Fruit fly (Drosophila melanogaster): ENCODE results near the gene Socs36E.

Gene Socs36E

dm6 chr2L:18152172-18152639 is at the start of gene Socs36E:
Gene Socs36E, minus strand, starts transcription at chr2L:18152417.
- no peak for TF ChIP-seq noc (tag; optimal IDR thresholded peaks at IDR 0.05)

dm6 chr2L:18186695-18187094 is 34.5 kb upstream of the Socs36E start:
- no peak for TF ChIP-seq noc (tag; optimal IDR thresholded peaks at IDR 0.05)

- peak; percentile 62 for TF ChIP-seq noc (tag; optimal IDR thresholded peaks at IDR 0.05)
Observed at dm6 chr2L:18184648-18185243, 32.5 kb upstream of the Socs36E start, which contains the start of gene Ptp36E. Gene Ptp36E, minus strand, starts transcription at chr2L:18185007.

- TF ChIP-seq noc (tag; optimal IDR thresholded peaks at IDR 0.05), result no peak
Observed at dm6 chr2L:18159172-18159571, 7.0 kb upstream of the Socs36E start, which contains the start of gene JMJD4. Gene JMJD4, minus strand, starts transcription at chr2L:18159272.

dm6 chr2L:18158622-18159043 is 6.4 kb upstream of the Socs36E start:
- no peak for TF ChIP-seq noc (tag; optimal IDR thresholded peaks at IDR 0.05)

- TF ChIP-seq noc (tag; optimal IDR thresholded peaks at IDR 0.05), result no peak
Observed at dm6 chr2L:18155877-18156276, 3.7 kb upstream of the Socs36E start, which contains the start of gene CG5783. Gene CG5783, plus strand, starts transcription at chr2L:18156043.

- no peak for TF ChIP-seq noc (tag; optimal IDR thresholded peaks at IDR 0.05)
Observed at dm6 chr2L:18154551-18154950, 2.3 kb upstream of the Socs36E start, which contains the start of gene CG15155. Gene CG15155, plus strand, starts transcription at chr2L:18154851.

- peak; percentile 52 for TF ChIP-seq noc (tag; optimal IDR thresholded peaks at IDR 0.05)
Observed at dm6 chr2L:18153068-18153467, 851 bp upstream of the Socs36E start, which contains the start of gene CG17681. Gene CG17681, plus strand, starts transcription at chr2L:18153123.

- TF ChIP-seq noc (tag; optimal IDR thresholded peaks at IDR 0.05), result no peak
Observed at dm6 chr2L:18151826-18152138, 435 bp downstream of the Socs36E start.

dm6 chr2L:18151134-18151825 is 937 bp downstream of the Socs36E start:
- no peak for TF ChIP-seq noc (tag; optimal IDR thresholded peaks at IDR 0.05)

dm6 chr2L:18150393-18151133 is 1.7 kb downstream of the Socs36E start:
- no peak for TF ChIP-seq noc (tag; optimal IDR thresholded peaks at IDR 0.05)

- TF ChIP-seq noc (tag; optimal IDR thresholded peaks at IDR 0.05), result no peak
Observed at dm6 chr2L:18149903-18150302, 2.3 kb downstream of the Socs36E start.

dm6 chr2L:18148552-18149219 is 3.5 kb downstream of the Socs36E start:
- TF ChIP-seq noc (tag; optimal IDR thresholded peaks at IDR 0.05), result peak; percentile 72

dm6 chr2L:18147511-18148072 is 4.6 kb downstream of the Socs36E start:
- TF ChIP-seq noc (tag; optimal IDR thresholded peaks at IDR 0.05), result peak; percentile 46

- TF ChIP-seq noc (tag; optimal IDR thresholded peaks at IDR 0.05), result peak; percentile 26
Observed at dm6 chr2L:18146618-18147099, 5.6 kb downstream of the Socs36E start.
